Worm (Caenorhabditis elegans) whole organism, L4/young adult: Measurements from ENCODE around the gene F59D12.3.

Experiments
- W03F9.2 ChIP-seq: fragments of 150-350 bp; optimal IDR thresholded peaks from 2 replicates; lab custom pipeline; 2014; ENCODE audit warnings: missing biosample characterization, missing genetic modification characterization
- dao-5 ChIP-seq: sonication (generic microtip); optimal IDR thresholded peaks from 2 replicates; lab custom pipeline; 2016; ENCODE audit warnings: missing genotype, missing genetic modification characterization, moderate library complexity, missing compliant biosample characterization
- him-1 ChIP-seq: sonication (generic microtip); optimal IDR thresholded peaks from 2 replicates; lab custom pipeline; 2016; ENCODE audit warnings: missing genotype, missing genetic modification reagents, missing genetic modification characterization, missing compliant biosample characterization

F59D12.3 gene

ce11 chrX:15621001-15621400 lies 29.8 kb downstream of the F59D12.3 start:
- TF ChIP-seq W03F9.2 (no peak), him-1 (tag; lab: Kevin White, UChicago) (no peak), dao-5 (no peak)

- no peak for TF ChIP-seq W03F9.2
- no peak for TF ChIP-seq him-1 (tag; lab: Kevin White, UChicago)
- no peak for TF ChIP-seq dao-5
These were observed 30.6 kb downstream of the F59D12.3 start, which contains the start of gene K09E9.1 for ce11 chrX:15620200-15620599. TSS of gene K09E9.1 (plus strand) at chrX:15620500.

DNA sequence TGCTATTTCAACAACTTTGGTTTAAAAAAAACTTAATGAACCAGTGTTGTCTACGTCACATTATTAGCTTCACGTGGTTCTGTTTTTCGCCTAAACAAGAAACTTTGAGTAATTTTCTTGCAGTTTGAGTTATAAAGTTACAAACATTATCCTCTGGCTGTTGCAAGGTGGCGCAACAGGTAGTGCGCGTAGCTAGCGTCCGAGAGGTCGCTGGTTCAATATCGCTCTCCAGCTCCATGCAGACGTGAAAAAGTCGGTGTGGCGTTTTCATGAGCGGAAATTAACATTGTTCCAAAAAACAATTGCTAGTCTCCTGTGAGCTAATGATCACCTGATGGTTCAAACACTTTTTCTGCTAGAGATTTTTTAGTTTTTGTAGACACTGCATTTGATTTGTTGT lies 31.5 kb downstream of the F59D12.3 start:
- TF ChIP-seq dao-5 = peak; percentile 45
- TF ChIP-seq him-1 (tag; lab: Kevin White, UChicago) = no peak

ce11 chrX:15617168-15617567 lies 33.6 kb downstream of the F59D12.3 start:
- TF ChIP-seq dao-5 (no peak), him-1 (tag; lab: Kevin White, UChicago) (no peak)

DNA sequence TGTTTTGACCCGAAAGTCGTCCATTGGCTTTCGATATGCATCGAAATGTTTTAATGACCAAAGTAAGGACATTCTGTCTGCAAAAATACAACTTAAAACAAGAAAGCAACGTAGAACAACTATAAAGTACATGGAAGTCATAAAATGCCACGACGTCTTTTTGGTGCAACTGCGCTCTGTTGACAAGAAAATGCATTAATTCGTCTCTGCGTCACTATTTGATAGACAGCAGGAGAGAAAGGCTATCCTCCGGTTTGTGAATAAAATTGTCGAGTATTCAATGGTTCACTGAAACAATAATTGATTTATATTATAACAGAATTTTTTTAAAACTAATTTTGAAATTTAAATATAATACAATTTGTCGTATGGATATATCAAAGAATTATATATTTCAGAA lies 34.3 kb downstream of the F59D12.3 start, which contains the start of gene ergi-3:
Gene ergi-3, minus strand, starts transcription at position 311 of the 400 bp plus-strand sequence.
- TF ChIP-seq dao-5 = no peak
- TF ChIP-seq W03F9.2 = peak; percentile 77
- no peak for TF ChIP-seq him-1 (tag; lab: Kevin White, UChicago)

DNA sequence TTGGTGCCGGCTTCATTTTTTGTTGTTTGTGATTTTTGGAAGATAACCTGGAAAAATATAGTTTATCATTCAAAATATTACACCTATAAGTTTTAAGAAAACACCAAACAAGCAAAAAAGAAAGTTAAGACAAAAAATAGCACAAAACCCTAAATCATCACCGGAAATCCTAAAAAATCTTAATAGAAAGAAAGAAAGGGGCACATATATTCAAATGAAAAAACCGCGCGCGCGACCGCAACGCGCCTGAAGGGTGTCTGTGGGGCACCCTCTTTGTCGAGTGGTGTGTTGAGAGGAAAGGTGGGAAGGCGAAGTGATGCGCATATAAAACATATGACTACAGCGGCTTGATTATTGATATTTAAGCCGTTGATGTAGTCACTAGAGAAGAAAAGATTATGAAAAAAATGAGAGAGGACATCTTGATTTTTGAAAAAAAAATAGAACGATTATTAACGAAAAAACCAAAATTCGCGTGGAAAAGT lies 37.0 kb downstream of the F59D12.3 start, which contains the start of gene K09E9.3:
Gene K09E9.3, minus strand, starts transcription at position 51 of the 485 bp plus-strand sequence.
- TF ChIP-seq W03F9.2 (no peak), him-1 (tag; lab: Kevin White, UChicago) (no peak), dao-5 (no peak)

- TF ChIP-seq him-1 (tag; lab: Kevin White, UChicago) (peak; percentile 10), dao-5 (no peak), W03F9.2 (peak; percentile 74)
These were observed 40.2 kb downstream of the F59D12.3 start for ce11 chrX:15610527-15611091.

- TF ChIP-seq dao-5 (no peak), him-1 (tag; lab: Kevin White, UChicago) (no peak), W03F9.2 (no peak)
These were observed 41.1 kb downstream of the F59D12.3 start for ce11 chrX:15609698-15610097.

- TF ChIP-seq dao-5 (no peak), W03F9.2 (no peak), him-1 (tag; lab: Kevin White, UChicago) (no peak)
These were observed 42.2 kb downstream of the F59D12.3 start for ce11 chrX:15608593-15608992.

DNA sequence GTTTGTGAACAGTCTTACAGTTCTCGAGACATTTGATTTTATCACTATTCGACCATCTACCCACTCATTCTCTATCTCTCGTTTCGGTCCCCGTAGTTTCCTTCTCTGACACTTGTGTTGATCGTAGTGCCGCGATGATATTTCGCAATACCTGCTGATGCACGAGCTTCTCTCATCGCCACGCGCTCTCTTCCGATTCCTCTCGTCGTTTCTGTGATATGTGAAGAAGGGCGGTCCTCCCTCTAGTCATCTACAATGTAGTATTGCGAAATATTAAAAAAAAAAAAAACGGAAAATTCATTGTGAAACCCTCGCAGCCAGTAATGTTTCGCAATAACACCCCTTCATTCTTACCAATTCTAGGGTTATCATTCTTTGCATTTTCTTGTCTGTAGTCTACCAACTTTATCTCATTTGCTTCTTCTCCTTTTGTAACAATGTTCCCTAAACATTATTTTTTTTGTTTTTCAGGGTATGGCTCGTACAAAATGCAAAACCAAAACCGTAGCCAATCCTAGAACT lies 43.2 kb downstream of the F59D12.3 start, which contains the start of gene nipi-3:
Gene nipi-3, plus strand, starts transcription at position 472 of the 522 bp plus-strand sequence.
- TF ChIP-seq W03F9.2 (peak; percentile 86), him-1 (tag; lab: Kevin White, UChicago) (peak; percentile 82), dao-5 (no peak)

DNA sequence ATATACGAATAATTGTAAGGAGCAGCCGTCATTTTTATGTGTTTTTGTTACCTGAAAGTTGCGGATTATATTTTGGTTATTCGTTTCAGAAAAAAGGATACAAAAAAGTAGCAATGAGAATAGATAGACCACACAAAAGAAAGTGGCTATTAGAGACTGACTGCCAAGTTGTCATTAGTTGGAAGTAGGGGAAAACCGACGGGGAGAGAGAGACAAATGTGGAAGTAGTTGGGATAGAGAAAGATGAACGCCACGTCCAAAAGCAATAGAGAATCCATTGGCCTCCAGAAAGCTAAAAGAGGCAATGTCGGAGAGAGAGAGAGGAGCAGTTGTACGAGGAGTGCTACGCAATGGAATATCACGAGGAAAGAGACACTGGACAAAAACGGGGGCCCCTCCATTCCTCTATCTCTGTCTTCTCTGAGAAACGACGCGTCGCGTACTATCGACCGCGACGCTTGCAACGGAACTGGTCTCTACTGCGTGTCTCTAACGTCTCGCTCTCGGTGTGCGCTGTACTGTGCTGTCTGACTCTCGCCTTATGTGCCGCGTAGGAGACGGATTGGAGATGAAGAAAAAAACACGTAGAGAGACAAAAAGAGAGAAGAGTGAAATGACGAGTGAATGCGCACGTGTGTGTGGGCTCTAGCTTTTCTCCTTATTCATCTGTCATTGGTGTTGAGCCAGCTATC lies 44.0 kb downstream of the F59D12.3 start, which contains the start of gene rab-14:
Gene rab-14, minus strand, starts transcription at position 51 of the 692 bp plus-strand sequence.
- TF ChIP-seq W03F9.2 (no peak), him-1 (tag; lab: Kevin White, UChicago) (peak; percentile 54), dao-5 (peak; percentile 50)

ce11 chrX:15604236-15604635 lies 46.5 kb downstream of the F59D12.3 start:
- TF ChIP-seq dao-5 (no peak), W03F9.2 (no peak), him-1 (tag; lab: Kevin White, UChicago) (no peak)

DNA sequence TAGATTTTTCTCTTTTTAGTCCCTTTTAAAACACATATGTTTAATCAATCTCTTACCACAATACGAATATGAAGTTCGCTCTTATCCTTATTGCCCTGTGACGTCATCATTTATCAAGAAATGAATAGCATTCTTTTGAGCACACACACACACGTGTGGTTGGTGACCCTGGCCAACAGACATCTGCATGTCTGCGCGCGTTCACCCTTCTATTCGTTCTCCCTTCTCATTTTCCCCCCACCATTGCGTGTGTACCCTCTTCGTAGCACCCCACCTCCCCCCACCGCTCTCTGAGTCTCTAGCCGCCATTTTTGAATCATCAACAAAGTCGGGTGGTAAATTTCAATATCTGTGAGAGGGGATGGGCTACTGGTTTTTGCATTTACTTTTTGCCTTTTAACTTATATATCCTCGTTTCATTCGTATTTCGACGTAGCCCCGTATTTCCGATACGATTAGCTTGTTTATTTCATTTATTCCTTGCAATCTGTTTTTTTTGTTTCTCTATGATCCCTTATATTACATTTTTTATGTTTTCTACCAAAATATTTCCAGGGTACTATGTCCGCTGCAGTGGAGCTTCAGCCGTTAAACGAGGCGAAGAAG lies 50.2 kb downstream of the F59D12.3 start, which contains the start of gene ent-2:
Gene ent-2, plus strand, starts transcription at position 556 of the 606 bp plus-strand sequence.
- TF ChIP-seq him-1 (tag; lab: Kevin White, UChicago) = peak; percentile 68
- TF ChIP-seq dao-5 = no peak

- TF ChIP-seq W03F9.2 (no peak), dao-5 (no peak), him-1 (tag; lab: Kevin White, UChicago) (no peak)
These were observed 50.8 kb downstream of the F59D12.3 start for ce11 chrX:15599925-15600324.
